Worm (Caenorhabditis elegans): Measurements from ENCODE around the gene msp-49.

DNA sequence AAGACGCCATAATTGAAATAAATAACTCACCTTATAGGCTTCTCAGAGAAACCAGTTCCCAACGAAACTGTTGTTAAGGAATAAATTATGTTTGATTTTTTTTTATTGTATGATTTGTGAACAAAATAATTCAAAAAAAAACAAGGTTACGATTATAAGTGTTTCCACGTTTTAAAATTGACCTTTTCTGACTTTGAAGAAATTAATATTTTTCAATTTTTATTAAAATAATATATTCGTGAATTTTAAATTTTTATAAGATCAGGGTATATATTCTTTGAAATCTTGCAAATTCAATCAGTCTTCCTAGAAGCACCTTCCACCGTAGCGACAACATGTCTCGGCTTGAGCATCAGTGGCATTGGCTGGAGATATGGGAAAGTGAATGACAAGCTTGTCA lies 19.8 kb upstream of the msp-49 start, which contains the start of gene C27D6.3:
- TF ChIP-seq tab-1 (GFP tag; IDR thresholded peaks at IDR 0.05), result no peak
- no peak for TF ChIP-seq med-1 (GFP tag; optimal IDR thresholded peaks at IDR 0.05; ENCODE audit: insufficient read depth)
- no peak for TF ChIP-seq flt-1 (GFP tag; IDR thresholded peaks at IDR 0.05)
- no peak for TF ChIP-seq cog-1 (tag; optimal IDR thresholded peaks at IDR 0.05)
- no peak for TF ChIP-seq ref-1 (GFP tag; conservative IDR thresholded peaks at IDR 0.05)
- TF ChIP-seq ztf-29 (GFP tag; IDR thresholded peaks at IDR 0.05), result no peak
- no peak for TF ChIP-seq T22C8.4 (GFP tag; IDR thresholded peaks at IDR 0.05)
- TF ChIP-seq ztf-23 (GFP tag; IDR thresholded peaks at IDR 0.05), result no peak
